Fruit fly (Drosophila melanogaster) whole organism, embryonic: Measurements from ENCODE around the gene CG5644.

Experiments
- CG10366 ChIP-seq: fragments of 200-800 bp; sonication (Bioruptor generic); IDR thresholded peaks from 2 replicates; pipeline ENCODE4 v1.3.6; 2022; ENCODE audit warnings: missing biosample characterization, missing genetic modification characterization
- CG18011 ChIP-seq: fragments of 200-800 bp; sonication (Bioruptor generic); optimal IDR thresholded peaks from 2 replicates; lab custom pipeline; 2017; ENCODE audit warnings: missing biosample characterization, missing genetic modification characterization, mild to moderate bottlenecking, moderate library complexity, missing genotype
- CTCF ChIP-seq: fragments of 200-800 bp; sonication (Bioruptor generic); optimal IDR thresholded peaks from 2 replicates; lab custom pipeline; 2017; ENCODE audit warnings: missing biosample characterization, mild to moderate bottlenecking, missing genetic modification characterization, moderate library complexity
- CrebB ChIP-seq: fragments of 200-800 bp; sonication (Bioruptor generic); optimal IDR thresholded peaks from 3 replicates; lab custom pipeline; 2018; ENCODE audit warnings: missing biosample characterization, mild to moderate bottlenecking, missing genetic modification characterization
- br ChIP-seq: fragments of >200 bp; optimal IDR thresholded peaks from 2 replicates; lab custom pipeline; 2017
- lbe ChIP-seq: fragments of 200-800 bp; sonication (Bioruptor generic); optimal IDR thresholded peaks from 2 replicates; lab custom pipeline; 2016; ENCODE audit warnings: missing biosample characterization, mild to moderate bottlenecking, missing genetic modification characterization
- pan ChIP-seq, 4 experiments: fragments of >200 bp in 3 of 4; fragments of 200-800 bp in 1 of 4; sonication (Bioruptor generic) in 1 of 4; optimal IDR thresholded peaks in 3 of 4; IDR thresholded peaks in 1 of 4; 2 replicates each; pipeline versions ENCODE4 v1.3.6 to Lab custom; 2017 to 2022; ENCODE audit warnings: missing biosample characterization in 2 of 4, missing genetic modification characterization in 2 of 4, mixed read lengths in 1 of 4
- rib ChIP-seq: fragments of 200-800 bp; sonication (Bioruptor generic); IDR thresholded peaks from 2 replicates; pipeline ENCODE4 v1.3.6; 2022; ENCODE audit warnings: missing biosample characterization, missing genetic modification characterization
- trh ChIP-seq: fragments of 200-800 bp; sonication (Bioruptor generic); optimal IDR thresholded peaks from 2 replicates; lab custom pipeline; 2016; ENCODE audit warnings: missing biosample characterization, missing genetic modification characterization
- tx ChIP-seq: fragments of 200-800 bp; sonication (Bioruptor generic); optimal IDR thresholded peaks from 2 replicates; lab custom pipeline; 2016; ENCODE audit warnings: missing biosample characterization, missing genetic modification characterization
- vvl ChIP-seq: fragments of 200-800 bp; sonication (Bioruptor generic); IDR thresholded peaks from 2 replicates; pipeline ENCODE4 v1.3.6; 2022; ENCODE audit warnings: missing biosample characterization, missing genetic modification characterization
- zfh1 ChIP-seq: fragments of 200-800 bp; sonication (Bioruptor generic); IDR thresholded peaks from 3 replicates; pipeline ENCODE4 v1.3.6; 2022; ENCODE audit warnings: missing biosample characterization, missing genetic modification characterization

- TF ChIP-seq zfh1 (GFP tag; lab: Robert Waterston, UW): no peak
- no peak for TF ChIP-seq br
- no peak for TF ChIP-seq lbe (GFP tag; lab: Kevin White, UChicago)
- peak; percentile 14; the same call in 1 of the 2 replicates for TF ChIP-seq vvl (GFP tag; lab: Robert Waterston, UW)
- peak; percentile 55 for TF ChIP-seq CrebB (tag; lab: Kevin White, UChicago)
- no peak for TF ChIP-seq rib
- TF ChIP-seq CG10366 (GFP tag; lab: Robert Waterston, UW): no peak
- peak; percentile 50 for TF ChIP-seq tx
- no peak for TF ChIP-seq trh (GFP tag; lab: Kevin White, UChicago)
- TF ChIP-seq CTCF (GFP tag; lab: Kevin White, UChicago): peak; percentile 28
- no peak for TF ChIP-seq CG18011
- no peak for TF ChIP-seq pan (optimal IDR thresholded peaks at IDR 0.05; lab: Kevin White, UChicago)
- TF ChIP-seq pan (GFP tag; optimal IDR thresholded peaks at IDR 0.05 in 1 of 2, IDR thresholded peaks at IDR 0.05 in 1 of 2): peak in 1 of 2 experiments; percentile 16
Observed at dm6 chr3L:8953199-8953956, 26.3 kb downstream of the CG5644 start.
